Worm (Caenorhabditis elegans) whole organism, mixed stage, embryonic: Measurements from ENCODE around the gene cnp-3.

Experiments used
- M03D4.4 ChIP-seq: sonication (generic microtip); optimal IDR thresholded peaks from 2 replicates; lab custom pipeline; 2017; ENCODE audit warnings: mild to moderate bottlenecking, missing genetic modification characterization, missing compliant biosample characterization
- bed-3 ChIP-seq: fragments of 200-800 bp; sonication (Bioruptor generic); optimal IDR thresholded peaks from 3 replicates; lab custom pipeline; 2018; ENCODE audit warnings: mild to moderate bottlenecking, missing genetic modification characterization, moderate library complexity, missing compliant biosample characterization
- blmp-1 ChIP-seq: fragments of 150-350 bp; optimal IDR thresholded peaks from 2 replicates; lab custom pipeline; 2014; ENCODE audit warnings: missing biosample characterization, missing genetic modification characterization
- ceh-39 ChIP-seq: fragments of 150-350 bp; optimal IDR thresholded peaks from 2 replicates; lab custom pipeline; 2014; ENCODE audit warnings: missing biosample characterization, missing genetic modification characterization
- ceh-43 ChIP-seq: fragments of 200-800 bp; sonication (Bioruptor generic); optimal IDR thresholded peaks from 2 replicates; lab custom pipeline; 2018; ENCODE audit warnings: mild to moderate bottlenecking, missing genetic modification characterization, moderate library complexity, missing compliant biosample characterization
- ceh-83 ChIP-seq: fragments of 200-800 bp; sonication (Bioruptor generic); optimal IDR thresholded peaks from 2 replicates; lab custom pipeline; 2018; ENCODE audit warnings: mild to moderate bottlenecking, missing genetic modification characterization, missing compliant biosample characterization
- ces-1 ChIP-seq: fragments of 150-350 bp; optimal IDR thresholded peaks from 2 replicates; lab custom pipeline; 2014; ENCODE audit warnings: missing biosample characterization, missing genetic modification reagents, missing genetic modification characterization
- cnd-1 ChIP-seq: fragments of 200-800 bp; sonication (Bioruptor generic); optimal IDR thresholded peaks from 2 replicates; lab custom pipeline; 2018; ENCODE audit warnings: mild to moderate bottlenecking, missing genetic modification characterization, missing compliant biosample characterization
- drap-1 ChIP-seq: fragments of 200-800 bp; sonication (Bioruptor generic); optimal IDR thresholded peaks from 3 replicates; lab custom pipeline; 2018; ENCODE audit warnings: mild to moderate bottlenecking, missing genetic modification characterization, missing compliant biosample characterization
- elt-1 ChIP-seq: sonication (generic microtip); optimal IDR thresholded peaks from 2 replicates; lab custom pipeline; 2017; ENCODE audit warnings: missing genetic modification characterization, mild to moderate bottlenecking, missing compliant biosample characterization, antibody characterized with exemption, moderate library complexity, borderline replicate concordance; ENCODE audit not compliant: insufficient read depth
- elt-3 ChIP-seq: fragments of 150-350 bp; optimal IDR thresholded peaks from 2 replicates; lab custom pipeline; 2014; ENCODE audit warnings: missing biosample characterization, missing genetic modification characterization
- flh-1 ChIP-seq: fragments of 200-800 bp; sonication (Bioruptor generic); optimal IDR thresholded peaks from 2 replicates; lab custom pipeline; 2018; ENCODE audit warnings: mild to moderate bottlenecking, missing genetic modification characterization, moderate library complexity, missing compliant biosample characterization
- ham-2 ChIP-seq: fragments of 200-800 bp; sonication (Bioruptor generic); optimal IDR thresholded peaks from 2 replicates; lab custom pipeline; 2018; ENCODE audit warnings: mild to moderate bottlenecking, missing genetic modification characterization, missing compliant biosample characterization
- hlh-1 ChIP-seq: fragments of 150-350 bp; optimal IDR thresholded peaks from 2 replicates; lab custom pipeline; 2014; ENCODE audit warnings: missing biosample characterization, missing genetic modification reagents, missing genetic modification characterization
- lin-13 ChIP-seq: fragments of 150-350 bp; optimal IDR thresholded peaks from 2 replicates; lab custom pipeline; 2014; ENCODE audit warnings: missing biosample characterization, missing genetic modification characterization
- lin-32 ChIP-seq: fragments of 200-800 bp; sonication (Bioruptor generic); optimal IDR thresholded peaks from 2 replicates; lab custom pipeline; 2018; ENCODE audit warnings: mild to moderate bottlenecking, missing genetic modification characterization, missing compliant biosample characterization
- lsy-2 ChIP-seq: fragments of 150-350 bp; optimal IDR thresholded peaks from 2 replicates; lab custom pipeline; 2014; ENCODE audit warnings: missing biosample characterization, missing genetic modification characterization
- mab-5 ChIP-seq: fragments of 150-350 bp; optimal IDR thresholded peaks from 2 replicates; lab custom pipeline; 2014; ENCODE audit warnings: missing biosample characterization, missing genetic modification characterization
- mep-1 ChIP-seq: fragments of 150-350 bp; optimal IDR thresholded peaks from 2 replicates; lab custom pipeline; 2017; ENCODE audit warnings: missing biosample characterization, missing genetic modification reagents, missing genetic modification characterization, inconsistent platforms
- mls-2 ChIP-seq: sonication (generic microtip); optimal IDR thresholded peaks from 2 replicates; lab custom pipeline; 2016; ENCODE audit warnings: mild to moderate bottlenecking, missing genetic modification characterization, moderate library complexity, missing compliant biosample characterization
- nhr-12 ChIP-seq: fragments of 150-350 bp; optimal IDR thresholded peaks from 2 replicates; lab custom pipeline; 2014; ENCODE audit warnings: missing biosample characterization, missing genetic modification characterization
- nhr-2 ChIP-seq: fragments of 150-350 bp; optimal IDR thresholded peaks from 2 replicates; lab custom pipeline; 2014; ENCODE audit warnings: missing biosample characterization, missing genetic modification characterization
- nhr-237 ChIP-seq: fragments of 150-350 bp; optimal IDR thresholded peaks from 2 replicates; lab custom pipeline; 2014; ENCODE audit warnings: missing biosample characterization, missing genetic modification characterization
- nhr-28 ChIP-seq: fragments of 150-350 bp; optimal IDR thresholded peaks from 2 replicates; lab custom pipeline; 2014; ENCODE audit warnings: missing biosample characterization, missing genetic modification characterization
- nhr-76 ChIP-seq: sonication (generic microtip); optimal IDR thresholded peaks from 2 replicates; lab custom pipeline; 2017; ENCODE audit warnings: missing biosample characterization, missing genetic modification characterization
- pha-4 ChIP-seq: fragments of 150-350 bp; optimal IDR thresholded peaks from 2 replicates; lab custom pipeline; 2018; ENCODE audit warnings: missing biosample characterization, missing genetic modification reagents, missing genetic modification characterization
- sem-2 ChIP-seq: fragments of 200-800 bp; sonication (Bioruptor generic); optimal IDR thresholded peaks from 2 replicates; lab custom pipeline; 2018; ENCODE audit warnings: mild to moderate bottlenecking, missing genetic modification characterization, missing compliant biosample characterization
- snpc-4 ChIP-seq: fragments of 150-350 bp; optimal IDR thresholded peaks from 2 replicates; lab custom pipeline; 2014; ENCODE audit warnings: missing biosample characterization, missing genetic modification characterization
- sptf-1 ChIP-seq: sonication (generic microtip); optimal IDR thresholded peaks from 2 replicates; lab custom pipeline; 2017; ENCODE audit warnings: mild to moderate bottlenecking, missing genetic modification characterization, moderate library complexity, missing compliant biosample characterization
- tbx-8 ChIP-seq: fragments of 200-800 bp; sonication (Bioruptor generic); optimal IDR thresholded peaks from 2 replicates; lab custom pipeline; 2018; ENCODE audit warnings: mild to moderate bottlenecking, missing genetic modification characterization, moderate library complexity, missing compliant biosample characterization
- unc-120 ChIP-seq: sonication (generic microtip); optimal IDR thresholded peaks from 2 replicates; lab custom pipeline; 2017; ENCODE audit warnings: missing genetic modification characterization, missing compliant biosample characterization; ENCODE audit not compliant: poor library complexity, severe bottlenecking
- unc-39 ChIP-seq: fragments of 150-350 bp; optimal IDR thresholded peaks from 2 replicates; lab custom pipeline; 2014; ENCODE audit warnings: missing biosample characterization, missing genetic modification characterization
- unc-62 ChIP-seq: fragments of 150-350 bp; optimal IDR thresholded peaks from 2 replicates; lab custom pipeline; 2014; ENCODE audit warnings: missing biosample characterization, missing genetic modification reagents, missing genetic modification characterization
- zip-8 ChIP-seq: fragments of 150-350 bp; optimal IDR thresholded peaks from 2 replicates; lab custom pipeline; 2014; ENCODE audit warnings: missing biosample characterization, missing genetic modification characterization
- ztf-11 ChIP-seq: fragments of 150-350 bp; optimal IDR thresholded peaks from 2 replicates; lab custom pipeline; 2014; ENCODE audit warnings: missing biosample characterization, missing genetic modification characterization

cnp-3 gene

ce11 chrX:17138060-17138557 lies at the start of gene cnp-3:
Gene cnp-3, minus strand, starts transcription at chrX:17138110.
- TF ChIP-seq nhr-76 (tag; lab: Kevin White, UChicago) (no peak), unc-62 (peak; percentile 59)

ce11 chrX:17185696-17186430 lies 48.0 kb upstream of the cnp-3 start, which contains the start of gene sid-3:
Gene sid-3, plus strand, starts transcription at chrX:17186380.
- TF ChIP-seq ces-1 (no peak), unc-39 (tag; lab: Kevin White, UChicago) (no peak), flh-1 (GFP tag; lab: Kevin White, UChicago) (no peak), mab-5 (tag; lab: Kevin White, UChicago) (no peak), drap-1 (GFP tag; lab: Kevin White, UChicago) (no peak), sptf-1 (no peak), zip-8 (tag; lab: Kevin White, UChicago) (no peak), mep-1 (tag; lab: Kevin White, UChicago) (no peak), unc-120 (tag; lab: Kevin White, UChicago) (no peak), lsy-2 (tag; lab: Kevin White, UChicago) (no peak)

- TF ChIP-seq pha-4 (tag; lab: Kevin White, UChicago) = peak; percentile 92
- TF ChIP-seq nhr-12 = no peak
- peak; percentile 80 for TF ChIP-seq nhr-237 (tag; lab: Kevin White, UChicago)
- peak; percentile 59 for TF ChIP-seq mep-1 (tag; lab: Kevin White, UChicago)
- no peak for TF ChIP-seq ham-2 (GFP tag; lab: Kevin White, UChicago)
- no peak for TF ChIP-seq nhr-76 (tag; lab: Kevin White, UChicago)
- TF ChIP-seq hlh-1 (tag; lab: Kevin White, UChicago) = peak; percentile 48
- peak; percentile 69 for TF ChIP-seq ces-1
- no peak for TF ChIP-seq ceh-43
- TF ChIP-seq unc-120 (tag; lab: Kevin White, UChicago) = peak; percentile 52
- TF ChIP-seq lin-32 (GFP tag; lab: Kevin White, UChicago) = no peak
- TF ChIP-seq flh-1 (GFP tag; lab: Kevin White, UChicago) = no peak
- no peak for TF ChIP-seq blmp-1 (tag; lab: Kevin White, UChicago)
- no peak for TF ChIP-seq zip-8 (tag; lab: Kevin White, UChicago)
- no peak for TF ChIP-seq ceh-39 (tag; lab: Kevin White, UChicago)
- no peak for TF ChIP-seq mls-2 (tag; lab: Kevin White, UChicago)
- peak; percentile 53 for TF ChIP-seq sptf-1
- TF ChIP-seq nhr-28 (tag; lab: Kevin White, UChicago) = no peak
- TF ChIP-seq M03D4.4 (tag; lab: Kevin White, UChicago) = peak; percentile 1
- TF ChIP-seq tbx-8 (GFP tag; lab: Kevin White, UChicago) = no peak
- TF ChIP-seq unc-62 = no peak
- TF ChIP-seq unc-39 (tag; lab: Kevin White, UChicago) = no peak
- TF ChIP-seq cnd-1 (tag; lab: Kevin White, UChicago) = no peak
- TF ChIP-seq ceh-83 (GFP tag; lab: Kevin White, UChicago) = no peak
- peak; percentile 21 for TF ChIP-seq elt-3 (tag; lab: Kevin White, UChicago)
- peak; percentile 38 for TF ChIP-seq lsy-2 (tag; lab: Kevin White, UChicago)
- TF ChIP-seq ztf-11 (tag; lab: Kevin White, UChicago) = no peak
- no peak for TF ChIP-seq bed-3 (GFP tag; lab: Kevin White, UChicago)
- TF ChIP-seq drap-1 (GFP tag; lab: Kevin White, UChicago) = peak; percentile 51
- no peak for TF ChIP-seq elt-1 (tag; lab: Kevin White, UChicago)
- no peak for TF ChIP-seq snpc-4 (tag; lab: Kevin White, UChicago)
- TF ChIP-seq sem-2 (GFP tag; lab: Kevin White, UChicago) = no peak
- TF ChIP-seq nhr-2 (tag; lab: Kevin White, UChicago) = no peak
- no peak for TF ChIP-seq mab-5 (tag; lab: Kevin White, UChicago)
- peak; percentile 45 for TF ChIP-seq lin-13 (tag; lab: Kevin White, UChicago)
Observed at ce11 chrX:17184363-17184762, 46.5 kb upstream of the cnp-3 start.
